Fruit fly (Drosophila melanogaster): ENCODE measurements around the gene Rala.

Gene Rala

DNA sequence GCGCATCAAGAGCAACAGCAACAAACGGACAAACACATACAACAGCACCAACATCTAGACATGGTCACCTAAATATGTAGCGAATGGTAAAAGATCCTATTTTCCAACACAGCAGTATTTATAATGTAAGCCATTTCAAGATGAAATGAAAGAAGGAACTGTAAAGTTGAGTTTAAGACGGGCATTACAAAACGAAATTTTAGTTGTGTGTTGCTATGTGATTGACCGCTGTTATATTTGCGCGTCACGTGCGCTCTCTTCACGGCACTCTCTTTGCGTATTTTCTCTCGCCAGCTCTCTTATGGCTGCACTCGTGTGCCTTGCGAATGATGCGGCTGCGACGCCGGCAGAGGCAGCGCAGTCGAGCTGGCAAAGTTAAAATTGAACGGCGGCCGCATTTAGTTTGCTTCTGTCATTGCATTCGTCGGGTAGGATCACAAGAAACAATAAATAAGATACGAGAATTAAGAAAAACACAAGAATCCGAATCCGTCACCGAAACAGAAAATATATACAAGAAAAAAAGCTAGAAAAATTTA is 31.5 kb downstream of the Rala start (continued):
- peak; percentile 50 for TF ChIP-seq slbo (GFP tag; IDR thresholded peaks at IDR 0.05)
- peak; percentile 99 for TF ChIP-seq CG11696 (GFP tag; IDR thresholded peaks at IDR 0.05)
- TF ChIP-seq CG10274 (GFP tag; optimal IDR thresholded peaks at IDR 0.05), result peak; percentile 11
- TF ChIP-seq Gug (GFP tag; IDR thresholded peaks at IDR 0.05), result peak; percentile 36; the same call in 2 of the 4 replicates
- TF ChIP-seq CG11085 (GFP tag; IDR thresholded peaks at IDR 0.05), result no peak
- peak; percentile 36; the same call in 1 of the 2 replicates for TF ChIP-seq wdn (GFP tag; IDR thresholded peaks at IDR 0.05)
- peak; percentile 6 for TF ChIP-seq CG5245 (GFP tag; optimal IDR thresholded peaks at IDR 0.05)
- TF ChIP-seq B-H2 (GFP tag; optimal IDR thresholded peaks at IDR 0.05), result no peak
- peak; percentile 65 for TF ChIP-seq pum (GFP tag; optimal IDR thresholded peaks at IDR 0.05)
- peak; percentile 36 for TF ChIP-seq CG9932 (GFP tag; IDR thresholded peaks at IDR 0.05)
- peak; percentile 50 for TF ChIP-seq sqz (GFP tag; optimal IDR thresholded peaks at IDR 0.05)
- no peak for TF ChIP-seq pita (GFP tag; optimal IDR thresholded peaks at IDR 0.05)
- TF ChIP-seq Dfd (GFP tag; optimal IDR thresholded peaks at IDR 0.05), result no peak
- TF ChIP-seq Rfx (GFP tag; IDR thresholded peaks at IDR 0.05), result peak; percentile 61
- TF ChIP-seq kni (GFP tag; optimal IDR thresholded peaks at IDR 0.05), result no peak
- no peak for TF ChIP-seq sd (tag; optimal IDR thresholded peaks at IDR 0.05)
- peak; percentile 0 for TF ChIP-seq D19B (GFP tag; optimal IDR thresholded peaks at IDR 0.05)
- peak; percentile 42 for TF ChIP-seq scrt (GFP tag; optimal IDR thresholded peaks at IDR 0.05)
- no peak for TF ChIP-seq CG8478 (optimal IDR thresholded peaks at IDR 0.05)
- no peak for TF ChIP-seq CG7372 (GFP tag; IDR thresholded peaks at IDR 0.05)
- no peak for TF ChIP-seq CG6791 (GFP tag; IDR thresholded peaks at IDR 0.05; ENCODE audit: partially characterized antibody)
- no peak for TF ChIP-seq CG43689 (GFP tag; IDR thresholded peaks at IDR 0.05)
- no peak for TF ChIP-seq CG6683 (GFP tag; optimal IDR thresholded peaks at IDR 0.05)
- peak; percentile 5 for TF ChIP-seq twi (tag; optimal IDR thresholded peaks at IDR 0.05)
- TF ChIP-seq CG16779 (GFP tag; IDR thresholded peaks at IDR 0.05), result no peak
- peak; percentile 61; the same call in 2 of the 3 replicates for TF ChIP-seq otp (GFP tag; IDR thresholded peaks at IDR 0.05)
- TF ChIP-seq crp (GFP tag; optimal IDR thresholded peaks at IDR 0.05), result no peak
- TF ChIP-seq hkb (optimal IDR thresholded peaks at IDR 0.05), result no peak
- peak; percentile 65 for TF ChIP-seq hkb (GFP tag; IDR thresholded peaks at IDR 0.05)
- TF ChIP-seq CG8944 (GFP tag; optimal IDR thresholded peaks at IDR 0.05), result peak; percentile 60
- peak; percentile 16 for TF ChIP-seq CG12155 (GFP tag; optimal IDR thresholded peaks at IDR 0.05)
- no peak for TF ChIP-seq CG6765 (GFP tag; optimal IDR thresholded peaks at IDR 0.05)
- no peak for TF ChIP-seq CG33557 (GFP tag; optimal IDR thresholded peaks at IDR 0.05)
- TF ChIP-seq MTF-1 (GFP tag; optimal IDR thresholded peaks at IDR 0.05; ENCODE audit: borderline replicate concordance), result no peak

DNA sequence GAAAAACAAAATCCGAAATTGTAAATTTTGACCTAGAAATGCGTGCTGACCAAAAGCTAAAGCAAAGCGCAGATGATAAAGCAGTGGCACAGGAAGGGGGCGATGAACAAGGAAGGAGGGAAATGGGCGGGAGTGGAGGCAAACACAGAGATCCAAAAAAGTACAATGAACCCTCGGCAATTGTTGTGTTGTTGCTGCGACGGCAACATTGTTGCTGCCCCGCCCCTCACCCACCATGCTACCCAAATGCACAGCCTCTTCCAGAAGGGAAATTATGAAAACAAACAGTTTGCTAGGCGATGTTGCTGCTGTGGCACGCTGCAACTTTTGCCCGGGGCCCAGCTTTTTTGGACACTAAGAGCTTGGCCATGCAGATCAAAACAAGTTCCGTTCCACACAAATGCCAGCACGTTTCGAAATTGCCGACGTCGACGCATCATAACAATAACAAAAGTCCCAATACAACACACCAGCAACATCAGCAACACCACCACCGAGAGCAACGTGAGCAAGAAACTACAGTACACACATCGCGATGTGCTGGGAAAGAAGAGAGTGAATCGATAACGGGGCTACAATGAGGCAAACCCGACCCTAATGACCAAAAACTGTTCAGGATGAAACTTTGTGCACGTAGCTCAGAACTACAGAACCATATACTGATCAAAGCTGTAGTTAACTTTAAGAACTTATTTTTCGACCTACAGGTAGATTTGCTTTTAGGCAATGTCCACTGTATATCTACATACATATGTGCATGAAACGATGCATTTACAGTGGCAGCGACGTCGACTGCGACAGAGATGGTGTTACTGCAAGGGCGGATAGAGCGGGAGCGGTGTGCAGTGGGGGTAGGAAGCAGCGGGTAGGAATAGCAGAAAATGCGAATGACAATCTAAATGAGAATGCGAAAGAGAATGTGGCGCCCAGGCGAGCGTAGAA is 32.7 kb downstream of the Rala start:
- TF ChIP-seq CG3995 (GFP tag; optimal IDR thresholded peaks at IDR 0.05) (no peak), caup (GFP tag; optimal IDR thresholded peaks at IDR 0.05; ENCODE audit: severe bottlenecking) (no peak), z (GFP tag; IDR thresholded peaks at IDR 0.05) (no peak), Mes4 (GFP tag; optimal IDR thresholded peaks at IDR 0.05) (peak; percentile 62), dm (GFP tag; optimal IDR thresholded peaks at IDR 0.05) (peak; percentile 48), Aef1 (GFP tag; IDR thresholded peaks at IDR 0.05) (peak; percentile 49; the same call in 2 of the 3 replicates), CG4404 (GFP tag; IDR thresholded peaks at IDR 0.05) (peak; percentile 49; the same call in 1 of the 2 replicates), CG34422 (GFP tag; IDR thresholded peaks at IDR 0.05) (peak; percentile 79), run (tag; optimal IDR thresholded peaks at IDR 0.05) (peak; percentile 52), CG31365 (tag; optimal IDR thresholded peaks at IDR 0.05) (peak; percentile 24), CG17912 (GFP tag; optimal IDR thresholded peaks at IDR 0.05) (no peak), CG17361 (GFP tag; IDR thresholded peaks at IDR 0.05) (peak; percentile 72; the same call in 1 of the 3 replicates), az2 (GFP tag; optimal IDR thresholded peaks at IDR 0.05) (peak; percentile 62), Drgx (GFP tag; IDR thresholded peaks at IDR 0.05) (peak; percentile 89), Kr (GFP tag; optimal IDR thresholded peaks at IDR 0.05) (no peak), Bgb (GFP tag; IDR thresholded peaks at IDR 0.05; ENCODE audit: partially characterized antibody) (no peak), tx (GFP tag; optimal IDR thresholded peaks at IDR 0.05) (peak; percentile 54)
